Worm (Caenorhabditis elegans) whole organism, early embryonic: ENCODE measurements around the gene F10A3.11.

Source experiments
- ama-1 ChIP-seq: fragments of 150-350 bp; optimal IDR thresholded peaks from 2 replicates; lab custom pipeline; 2014
- flt-1 ChIP-seq: fragments of 200-800 bp; sonication (Bioruptor generic); IDR thresholded peaks from 2 replicates; pipeline ENCODE4 v1.3.6; 2022; ENCODE audit warnings: missing genetic modification characterization, missing compliant biosample characterization
- hmg-4 ChIP-seq: fragments of 200-800 bp; sonication (Bioruptor generic); optimal IDR thresholded peaks from 2 replicates; lab custom pipeline; 2018; ENCODE audit warnings: mild to moderate bottlenecking, missing genetic modification characterization, missing compliant biosample characterization
- hnd-1 ChIP-seq: sonication (generic microtip); optimal IDR thresholded peaks from 2 replicates; lab custom pipeline; 2016; ENCODE audit warnings: missing genetic modification characterization, missing compliant biosample characterization
- pes-1 ChIP-seq: fragments of 200-800 bp; sonication (Bioruptor generic); IDR thresholded peaks from 2 replicates; pipeline ENCODE4 v1.3.6; 2022; ENCODE audit warnings: missing genetic modification reagents, missing genetic modification characterization, missing compliant biosample characterization
- tra-4 ChIP-seq: sonication (generic microtip); optimal IDR thresholded peaks from 2 replicates; lab custom pipeline; 2017; ENCODE audit warnings: missing genetic modification characterization, missing compliant biosample characterization

ce11 chrV:16211713-16212112 lies 49.2 kb downstream of the F10A3.11 start:
- TF ChIP-seq flt-1 (GFP tag; lab: Robert Waterston, UW): no peak
- no peak for TF ChIP-seq ama-1 (lab: Kevin White, UChicago)
- no peak for TF ChIP-seq tra-4 (tag; lab: Kevin White, UChicago)
- no peak for TF ChIP-seq hnd-1
- TF ChIP-seq pes-1 (GFP tag; lab: Robert Waterston, UW): no peak
- TF ChIP-seq hmg-4: no peak
